Worm (Caenorhabditis elegans) whole organism, late embryonic: ENCODE data around the gene lurp-4.

Experiments
- ahr-1 ChIP-seq: sonication (generic microtip); optimal IDR thresholded peaks from 2 replicates; lab custom pipeline; 2016; ENCODE audit warnings: missing genetic modification characterization, missing compliant biosample characterization
- ceh-14 ChIP-seq: sonication (generic microtip); optimal IDR thresholded peaks from 2 replicates; lab custom pipeline; 2016; ENCODE audit warnings: missing genotype, missing genetic modification characterization, missing compliant biosample characterization
- ceh-19 ChIP-seq: fragments of 200-800 bp; sonication (Bioruptor generic); optimal IDR thresholded peaks from 2 replicates; lab custom pipeline; 2018; ENCODE audit warnings: mild to moderate bottlenecking, missing genetic modification characterization, missing compliant biosample characterization
- ceh-34 ChIP-seq: sonication (generic microtip); optimal IDR thresholded peaks from 2 replicates; lab custom pipeline; 2016; ENCODE audit warnings: mild to moderate bottlenecking, missing genetic modification characterization, missing compliant biosample characterization
- ceh-48 ChIP-seq: sonication (generic microtip); optimal IDR thresholded peaks from 2 replicates; lab custom pipeline; 2016; ENCODE audit warnings: missing genetic modification characterization, inconsistent platforms, missing compliant biosample characterization
- dmd-4 ChIP-seq: sonication (generic microtip); optimal IDR thresholded peaks from 2 replicates; lab custom pipeline; 2016; ENCODE audit warnings: borderline replicate concordance, missing genetic modification characterization, missing compliant biosample characterization
- dve-1 ChIP-seq: sonication (generic microtip); optimal IDR thresholded peaks from 2 replicates; lab custom pipeline; 2017; ENCODE audit warnings: antibody characterized with exemption, mild to moderate bottlenecking, missing genetic modification characterization, missing compliant biosample characterization
- elt-2 ChIP-seq: sonication (generic microtip); optimal IDR thresholded peaks from 2 replicates; lab custom pipeline; 2016; ENCODE audit warnings: missing genetic modification reagents, missing genetic modification characterization, missing compliant biosample characterization
- eyg-1 ChIP-seq: sonication (generic microtip); optimal IDR thresholded peaks from 2 replicates; lab custom pipeline; 2016; ENCODE audit warnings: missing genotype, missing genetic modification characterization, missing compliant biosample characterization
- fkh-10 ChIP-seq: fragments of 150-350 bp; optimal IDR thresholded peaks from 2 replicates; lab custom pipeline; 2014; ENCODE audit warnings: missing biosample characterization, missing genetic modification reagents, missing genetic modification characterization
- hlh-15 ChIP-seq: sonication (generic microtip); optimal IDR thresholded peaks from 2 replicates; lab custom pipeline; 2016; ENCODE audit warnings: missing genetic modification characterization, missing compliant biosample characterization
- hlh-30 ChIP-seq: sonication (generic microtip); optimal IDR thresholded peaks from 2 replicates; lab custom pipeline; 2017; ENCODE audit warnings: antibody characterized with exemption, missing genetic modification characterization, missing compliant biosample characterization; ENCODE audit not compliant: insufficient read depth
- hlh-8 ChIP-seq: sonication (generic microtip); optimal IDR thresholded peaks from 2 replicates; lab custom pipeline; 2016; ENCODE audit warnings: missing genotype, missing genetic modification characterization, missing compliant biosample characterization
- nfya-1 ChIP-seq: sonication (generic microtip); optimal IDR thresholded peaks from 2 replicates; lab custom pipeline; 2017; ENCODE audit warnings: missing genetic modification characterization, mild to moderate bottlenecking, missing compliant biosample characterization, antibody characterized with exemption, moderate library complexity
- nhr-232 ChIP-seq: sonication (generic microtip); optimal IDR thresholded peaks from 2 replicates; lab custom pipeline; 2016; ENCODE audit warnings: missing genetic modification characterization, missing compliant biosample characterization
- npax-4 ChIP-seq: sonication (generic microtip); optimal IDR thresholded peaks from 2 replicates; lab custom pipeline; 2016; ENCODE audit warnings: missing genetic modification characterization, missing compliant biosample characterization
- odd-2 ChIP-seq: sonication (generic microtip); optimal IDR thresholded peaks from 2 replicates; lab custom pipeline; 2017; ENCODE audit warnings: antibody characterized with exemption, mild to moderate bottlenecking, missing genetic modification characterization, missing compliant biosample characterization
- pat-9 ChIP-seq: fragments of 200-800 bp; sonication (Bioruptor generic); optimal IDR thresholded peaks from 2 replicates; lab custom pipeline; 2018; ENCODE audit warnings: mild to moderate bottlenecking, missing genetic modification characterization, moderate library complexity, missing compliant biosample characterization
- pha-2 ChIP-seq: sonication (generic microtip); optimal IDR thresholded peaks from 2 replicates; lab custom pipeline; 2017; ENCODE audit warnings: mild to moderate bottlenecking, missing genetic modification characterization, missing compliant biosample characterization
- ref-2 ChIP-seq: sonication (generic microtip); optimal IDR thresholded peaks from 2 replicates; lab custom pipeline; 2016; ENCODE audit warnings: missing genetic modification characterization, missing compliant biosample characterization
- sdc-2 ChIP-seq: sonication (generic microtip); optimal IDR thresholded peaks from 2 replicates; lab custom pipeline; 2016; ENCODE audit warnings: missing genotype, missing genetic modification characterization, missing compliant biosample characterization
- sox-2 ChIP-seq: fragments of 200-800 bp; sonication (Bioruptor generic); IDR thresholded peaks from 2 replicates; pipeline ENCODE4 v1.3.6; 2022; ENCODE audit warnings: missing genetic modification reagents, missing genetic modification characterization, missing compliant biosample characterization
- sox-4 ChIP-seq: sonication (generic microtip); optimal IDR thresholded peaks from 2 replicates; lab custom pipeline; 2017; ENCODE audit warnings: mild to moderate bottlenecking, missing genetic modification characterization, inconsistent platforms, missing compliant biosample characterization
- tbx-2 ChIP-seq: sonication (generic microtip); optimal IDR thresholded peaks from 2 replicates; lab custom pipeline; 2016; ENCODE audit warnings: missing genetic modification characterization, missing compliant biosample characterization
- unc-3 ChIP-seq, 2 experiments: fragments of 200-800 bp in 1 of 2; sonication (Bioruptor generic) in 1 of 2; sonication (generic microtip) in 1 of 2; conservative IDR thresholded peaks in 1 of 2; optimal IDR thresholded peaks in 1 of 2; 2 replicates each; pipeline versions ENCODE4 v1.3.6 to Lab custom; 2016 to 2022; ENCODE audit warnings: missing compliant biosample characterization in 2 of 2, missing genetic modification characterization in 2 of 2, missing genetic modification reagents in 1 of 2
- unc-42 ChIP-seq: sonication (generic microtip); optimal IDR thresholded peaks from 2 replicates; lab custom pipeline; 2016; ENCODE audit warnings: missing genotype, missing genetic modification characterization, missing compliant biosample characterization
- unc-55 ChIP-seq: sonication (generic microtip); optimal IDR thresholded peaks from 2 replicates; lab custom pipeline; 2017; ENCODE audit warnings: missing biosample characterization, missing genetic modification reagents, missing genetic modification characterization
- ztf-16 ChIP-seq: sonication (generic microtip); optimal IDR thresholded peaks from 2 replicates; lab custom pipeline; 2017; ENCODE audit warnings: missing genetic modification characterization, missing compliant biosample characterization

The lurp-4 gene

DNA sequence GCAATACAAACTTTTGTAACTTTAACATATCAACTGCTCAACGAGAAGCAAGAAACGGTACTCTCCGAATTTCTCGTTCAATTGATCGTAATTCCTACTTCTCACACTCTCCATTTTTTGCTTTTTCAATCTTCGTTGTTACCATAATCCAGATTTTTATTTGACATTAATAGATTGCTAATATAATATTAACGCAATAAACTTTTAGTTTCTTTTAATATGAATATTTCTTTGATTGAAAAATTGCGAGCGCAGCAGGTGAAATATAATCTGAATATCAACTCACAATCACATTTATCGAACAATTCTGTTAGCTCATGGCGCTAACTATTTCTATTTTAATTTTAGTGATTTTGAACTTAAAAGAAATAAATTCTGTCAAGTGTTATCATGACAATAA, at the start of gene lurp-4:
lurp-4 (plus strand) TSS at position 301 of the 400 bp plus-strand sequence.
- no peak for TF ChIP-seq eyg-1
- no peak for TF ChIP-seq ceh-14 (tag; lab: Kevin White, UChicago)
- TF ChIP-seq tbx-2 (tag; lab: Kevin White, UChicago), result no peak
- TF ChIP-seq hlh-15 (tag; lab: Kevin White, UChicago), result no peak

DNA sequence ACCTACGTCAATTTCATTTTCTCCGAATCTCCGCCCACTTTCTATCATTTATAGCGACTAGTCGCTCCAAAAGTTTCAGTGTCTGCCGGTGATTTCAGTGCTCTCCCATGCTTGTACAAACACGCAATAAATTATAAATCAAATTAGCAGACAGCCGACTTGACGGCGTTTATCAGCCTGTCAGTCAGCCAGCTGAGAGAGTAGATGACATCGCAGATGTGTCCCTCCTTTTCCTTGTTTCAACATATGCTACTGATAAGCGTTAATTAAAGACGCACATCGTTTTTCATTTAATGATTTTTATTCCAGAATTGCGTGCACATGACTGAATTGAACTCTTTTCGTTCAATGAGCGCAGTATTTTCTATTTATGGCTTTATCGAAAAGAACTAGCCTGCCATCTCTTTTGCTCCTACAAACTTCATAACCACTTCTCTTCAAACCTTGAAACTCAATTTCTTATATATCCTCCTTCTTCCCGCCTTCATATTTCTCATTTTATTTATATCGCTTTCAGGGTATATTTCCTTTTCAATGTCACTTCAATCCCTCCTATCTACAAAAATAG, 49.2 kb upstream of the lurp-4 start, which contains the start of gene lap-2:
lap-2 (plus strand) TSS at position 518 of the 568 bp plus-strand sequence.
- peak; percentile 31 for TF ChIP-seq unc-55
- no peak for TF ChIP-seq ref-2 (tag; lab: Kevin White, UChicago)
- TF ChIP-seq elt-2 (tag; lab: Kevin White, UChicago), result peak; percentile 56
- TF ChIP-seq, all 69 proteins: peak for 2

DNA sequence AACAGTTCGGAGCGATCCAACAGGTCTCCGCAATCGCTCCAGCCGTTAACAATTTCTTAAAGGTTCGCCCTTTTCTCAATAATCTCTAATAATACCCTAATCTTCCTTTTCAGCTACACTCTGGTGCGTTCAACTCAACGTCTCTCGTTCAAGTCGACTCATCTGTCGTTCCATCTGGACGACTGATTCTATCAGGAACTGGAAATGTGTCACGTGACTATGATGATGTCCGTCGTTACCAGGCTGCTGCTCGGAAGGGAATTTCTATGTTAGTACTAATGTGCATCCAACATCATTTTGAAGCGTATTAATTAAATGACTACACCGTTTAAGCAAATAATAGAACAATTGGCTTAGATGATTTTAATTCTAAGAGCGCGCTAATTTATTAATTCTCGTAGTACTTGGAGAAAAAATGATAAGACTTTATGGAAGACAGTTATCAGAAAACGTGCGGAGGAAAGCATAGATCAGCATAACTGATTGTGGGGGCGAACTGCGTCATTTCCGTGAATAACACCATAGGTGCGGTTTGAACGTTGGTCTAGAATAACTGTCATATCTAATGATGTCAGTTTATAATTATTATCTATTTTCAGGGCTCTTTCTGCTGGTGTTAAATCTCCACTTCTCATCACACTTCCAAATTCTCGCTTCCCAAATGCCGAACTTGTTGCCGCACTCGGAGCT, 48.5 kb upstream of the lurp-4 start:
- peak; percentile 56 for TF ChIP-seq hlh-30 (tag; lab: Kevin White, UChicago)
- TF ChIP-seq elt-2 (tag; lab: Kevin White, UChicago), result peak; percentile 43
- TF ChIP-seq odd-2 (tag; lab: Kevin White, UChicago), result no peak

DNA sequence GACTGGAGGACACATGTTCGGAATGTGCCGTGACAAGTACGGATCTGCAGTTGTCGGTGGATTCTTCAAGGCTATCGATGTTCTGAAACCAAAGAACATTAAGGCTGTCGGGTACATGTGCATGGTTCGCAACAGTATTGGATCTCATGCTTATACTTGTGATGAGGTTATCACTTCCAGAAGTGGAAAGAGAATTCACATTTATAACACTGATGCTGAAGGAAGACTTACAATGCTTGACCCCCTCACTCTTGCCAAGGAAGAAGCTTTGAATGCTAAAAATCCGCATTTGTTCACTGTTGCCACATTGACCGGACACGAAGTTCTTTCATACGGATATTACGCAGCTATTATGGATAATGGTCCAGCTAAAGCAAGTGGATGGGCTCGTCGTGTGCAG, 47.4 kb upstream of the lurp-4 start:
- no peak for TF ChIP-seq ztf-16 (tag; lab: Kevin White, UChicago)
- TF ChIP-seq tbx-2 (tag; lab: Kevin White, UChicago), result no peak
- no peak for TF ChIP-seq ceh-14 (tag; lab: Kevin White, UChicago)
- TF ChIP-seq ref-2 (tag; lab: Kevin White, UChicago), result no peak
- no peak for TF ChIP-seq ahr-1 (tag; lab: Kevin White, UChicago)
- no peak for TF ChIP-seq dmd-4 (tag; lab: Kevin White, UChicago)
- TF ChIP-seq elt-2 (tag; lab: Kevin White, UChicago), result no peak
- TF ChIP-seq ceh-48 (tag; lab: Kevin White, UChicago), result no peak
- no peak for TF ChIP-seq unc-42 (tag; lab: Kevin White, UChicago)
- no peak for TF ChIP-seq pat-9
- TF ChIP-seq nhr-232, result no peak
- TF ChIP-seq sox-4 (tag; lab: Kevin White, UChicago), result no peak
- no peak for TF ChIP-seq unc-55
- no peak for TF ChIP-seq hlh-30 (tag; lab: Kevin White, UChicago)

ce11 chrV:13046125-13047123, 46.0 kb upstream of the lurp-4 start:
- TF ChIP-seq elt-2 (tag; lab: Kevin White, UChicago) (peak; percentile 7), npax-4 (tag; lab: Kevin White, UChicago) (no peak)

DNA sequence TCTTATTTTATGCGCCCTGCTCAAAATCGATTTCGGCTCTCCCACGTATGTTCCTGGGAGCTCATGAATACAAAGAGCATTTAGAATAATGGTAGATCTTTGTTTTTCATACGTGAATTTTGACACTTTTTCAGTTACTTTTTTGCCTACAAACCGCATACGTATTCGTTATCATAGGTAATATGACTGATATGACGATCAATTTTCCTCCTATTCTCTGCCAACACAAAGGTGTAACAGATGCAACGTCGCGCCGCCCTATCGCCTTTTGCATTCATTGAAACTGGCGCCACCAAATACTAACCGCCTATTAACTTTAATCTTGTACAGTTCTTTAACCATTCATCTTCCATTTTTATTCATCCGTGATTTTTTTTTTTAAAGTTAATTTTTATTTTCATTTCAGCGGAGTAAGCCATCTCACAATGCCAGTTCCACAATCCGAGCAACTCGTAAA, 44.8 kb upstream of the lurp-4 start, which contains the start of gene W07G4.5:
W07G4.5 (plus strand) TSS at position 407 of the 457 bp plus-strand sequence.
- TF ChIP-seq ref-2 (tag; lab: Kevin White, UChicago) (no peak), sdc-2 (tag; lab: Kevin White, UChicago) (no peak), pha-2 (tag; lab: Kevin White, UChicago) (no peak), eyg-1 (no peak), nfya-1 (tag; lab: Kevin White, UChicago) (no peak), unc-3 (GFP tag; conservative IDR thresholded peaks at IDR 0.05; lab: Robert Waterston, UW) (no peak), unc-3 (tag; optimal IDR thresholded peaks at IDR 0.05; lab: Kevin White, UChicago) (no peak), hlh-8 (tag; lab: Kevin White, UChicago) (no peak), sox-2 (no peak), fkh-10 (GFP tag; lab: Kevin White, UChicago) (no peak), hlh-15 (tag; lab: Kevin White, UChicago) (no peak), ceh-34 (no peak), ceh-19 (no peak), dve-1 (tag; lab: Kevin White, UChicago) (no peak)
- TF ChIP-seq, all 69 proteins: peak for 0
